Worm (Caenorhabditis elegans) whole organism, late embryonic: ENCODE measurements around the gene F19F10.11.

Source experiments
- C08G9.2 ChIP-seq: sonication (generic microtip); optimal IDR thresholded peaks from 2 replicates; lab custom pipeline; 2016; ENCODE audit warnings: mild to moderate bottlenecking, missing genetic modification characterization, moderate library complexity, missing compliant biosample characterization
- C38D4.7 ChIP-seq: fragments of 200-800 bp; sonication (Bioruptor generic); optimal IDR thresholded peaks from 2 replicates; lab custom pipeline; 2018; ENCODE audit warnings: mild to moderate bottlenecking, missing genetic modification characterization, moderate library complexity, missing compliant biosample characterization
- Y22D7AL.16 ChIP-seq: sonication (generic microtip); optimal IDR thresholded peaks from 2 replicates; lab custom pipeline; 2016; ENCODE audit warnings: missing genetic modification characterization, missing compliant biosample characterization
- ahr-1 ChIP-seq: sonication (generic microtip); optimal IDR thresholded peaks from 2 replicates; lab custom pipeline; 2016; ENCODE audit warnings: missing genetic modification characterization, missing compliant biosample characterization
- ama-1 ChIP-seq: fragments of 150-350 bp; optimal IDR thresholded peaks from 2 replicates; lab custom pipeline; 2014
- ceh-14 ChIP-seq: sonication (generic microtip); optimal IDR thresholded peaks from 2 replicates; lab custom pipeline; 2016; ENCODE audit warnings: missing genotype, missing genetic modification characterization, missing compliant biosample characterization
- ceh-19 ChIP-seq: fragments of 200-800 bp; sonication (Bioruptor generic); optimal IDR thresholded peaks from 2 replicates; lab custom pipeline; 2018; ENCODE audit warnings: mild to moderate bottlenecking, missing genetic modification characterization, missing compliant biosample characterization
- ceh-2 ChIP-seq: sonication (generic microtip); optimal IDR thresholded peaks from 2 replicates; lab custom pipeline; 2016; ENCODE audit warnings: missing genotype, missing genetic modification characterization, missing compliant biosample characterization
- ceh-22 ChIP-seq: sonication (generic microtip); optimal IDR thresholded peaks from 2 replicates; lab custom pipeline; 2017; ENCODE audit warnings: missing biosample characterization, missing genetic modification characterization
- ceh-48 ChIP-seq: sonication (generic microtip); optimal IDR thresholded peaks from 2 replicates; lab custom pipeline; 2016; ENCODE audit warnings: missing genetic modification characterization, inconsistent platforms, missing compliant biosample characterization
- dmd-4 ChIP-seq: sonication (generic microtip); optimal IDR thresholded peaks from 2 replicates; lab custom pipeline; 2016; ENCODE audit warnings: borderline replicate concordance, missing genetic modification characterization, missing compliant biosample characterization
- elt-4 ChIP-seq: sonication (generic microtip); optimal IDR thresholded peaks from 2 replicates; lab custom pipeline; 2016; ENCODE audit warnings: missing genetic modification characterization, missing compliant biosample characterization
- ets-4 ChIP-seq: sonication (generic microtip); optimal IDR thresholded peaks from 2 replicates; lab custom pipeline; 2016; ENCODE audit warnings: missing genetic modification characterization, missing compliant biosample characterization
- fax-1 ChIP-seq: sonication (generic microtip); optimal IDR thresholded peaks from 2 replicates; lab custom pipeline; 2016; ENCODE audit warnings: missing genotype, missing genetic modification characterization, missing compliant biosample characterization
- fkh-6 ChIP-seq: sonication (generic microtip); optimal IDR thresholded peaks from 2 replicates; lab custom pipeline; 2016; ENCODE audit warnings: missing genetic modification characterization, missing compliant biosample characterization
- gmeb-2 ChIP-seq: sonication (generic microtip); optimal IDR thresholded peaks from 2 replicates; lab custom pipeline; 2016; ENCODE audit warnings: missing genetic modification characterization, inconsistent platforms, missing compliant biosample characterization
- hlh-13 ChIP-seq: fragments of 200-800 bp; sonication (Bioruptor generic); optimal IDR thresholded peaks from 2 replicates; lab custom pipeline; 2018; ENCODE audit warnings: mild to moderate bottlenecking, missing genetic modification characterization, missing compliant biosample characterization
- hlh-15 ChIP-seq: sonication (generic microtip); optimal IDR thresholded peaks from 2 replicates; lab custom pipeline; 2016; ENCODE audit warnings: missing genetic modification characterization, missing compliant biosample characterization
- hlh-30 ChIP-seq: sonication (generic microtip); optimal IDR thresholded peaks from 2 replicates; lab custom pipeline; 2017; ENCODE audit warnings: antibody characterized with exemption, missing genetic modification characterization, missing compliant biosample characterization; ENCODE audit not compliant: insufficient read depth
- hlh-6 ChIP-seq: sonication (generic microtip); optimal IDR thresholded peaks from 2 replicates; lab custom pipeline; 2016; ENCODE audit warnings: missing genotype, missing genetic modification characterization, missing compliant biosample characterization
- hlh-8 ChIP-seq: sonication (generic microtip); optimal IDR thresholded peaks from 2 replicates; lab custom pipeline; 2016; ENCODE audit warnings: missing genotype, missing genetic modification characterization, missing compliant biosample characterization
- lim-6 ChIP-seq: sonication (generic microtip); optimal IDR thresholded peaks from 2 replicates; lab custom pipeline; 2016; ENCODE audit warnings: missing genetic modification characterization, missing compliant biosample characterization
- lin-11 ChIP-seq: fragments of 200-800 bp; sonication (Bioruptor generic); optimal IDR thresholded peaks from 2 replicates; lab custom pipeline; 2018; ENCODE audit warnings: mild to moderate bottlenecking, missing genetic modification characterization, missing compliant biosample characterization
- madf-2 ChIP-seq: sonication (generic microtip); optimal IDR thresholded peaks from 2 replicates; lab custom pipeline; 2017; ENCODE audit warnings: missing genetic modification characterization, missing compliant biosample characterization
- nhr-11 ChIP-seq: fragments of 150-350 bp; optimal IDR thresholded peaks from 2 replicates; lab custom pipeline; 2014; ENCODE audit warnings: missing biosample characterization, missing genetic modification characterization
- nhr-232 ChIP-seq: sonication (generic microtip); optimal IDR thresholded peaks from 2 replicates; lab custom pipeline; 2016; ENCODE audit warnings: missing genetic modification characterization, missing compliant biosample characterization
- npax-4 ChIP-seq: sonication (generic microtip); optimal IDR thresholded peaks from 2 replicates; lab custom pipeline; 2016; ENCODE audit warnings: missing genetic modification characterization, missing compliant biosample characterization
- odd-2 ChIP-seq: sonication (generic microtip); optimal IDR thresholded peaks from 2 replicates; lab custom pipeline; 2017; ENCODE audit warnings: antibody characterized with exemption, mild to moderate bottlenecking, missing genetic modification characterization, missing compliant biosample characterization
- pat-9 ChIP-seq: fragments of 200-800 bp; sonication (Bioruptor generic); optimal IDR thresholded peaks from 2 replicates; lab custom pipeline; 2018; ENCODE audit warnings: mild to moderate bottlenecking, missing genetic modification characterization, moderate library complexity, missing compliant biosample characterization
- pax-1 ChIP-seq: fragments of 150-350 bp; optimal IDR thresholded peaks from 2 replicates; lab custom pipeline; 2014; ENCODE audit warnings: missing biosample characterization, missing genetic modification characterization
- pha-2 ChIP-seq: sonication (generic microtip); optimal IDR thresholded peaks from 2 replicates; lab custom pipeline; 2017; ENCODE audit warnings: mild to moderate bottlenecking, missing genetic modification characterization, missing compliant biosample characterization
- pha-4 ChIP-seq: fragments of 150-350 bp; optimal IDR thresholded peaks from 2 replicates; lab custom pipeline; 2018; ENCODE audit warnings: missing biosample characterization, missing genetic modification reagents, missing genetic modification characterization
- rnt-1 ChIP-seq: sonication (generic microtip); optimal IDR thresholded peaks from 2 replicates; lab custom pipeline; 2016; ENCODE audit warnings: missing genetic modification characterization, missing compliant biosample characterization
- sox-2 ChIP-seq: fragments of 200-800 bp; sonication (Bioruptor generic); IDR thresholded peaks from 2 replicates; pipeline ENCODE4 v1.3.6; 2022; ENCODE audit warnings: missing genetic modification reagents, missing genetic modification characterization, missing compliant biosample characterization
- tbx-2 ChIP-seq: sonication (generic microtip); optimal IDR thresholded peaks from 2 replicates; lab custom pipeline; 2016; ENCODE audit warnings: missing genetic modification characterization, missing compliant biosample characterization
- tbx-7 ChIP-seq: sonication (generic microtip); optimal IDR thresholded peaks from 2 replicates; lab custom pipeline; 2016; ENCODE audit warnings: missing genotype, missing genetic modification characterization, missing compliant biosample characterization
- ttx-3 ChIP-seq: sonication (generic microtip); optimal IDR thresholded peaks from 2 replicates; lab custom pipeline; 2016; ENCODE audit warnings: missing genetic modification reagents, missing genetic modification characterization, missing compliant biosample characterization
- unc-86 ChIP-seq: sonication (generic microtip); optimal IDR thresholded peaks from 2 replicates; lab custom pipeline; 2016; ENCODE audit warnings: missing genetic modification characterization, missing compliant biosample characterization
- ztf-16 ChIP-seq: sonication (generic microtip); optimal IDR thresholded peaks from 2 replicates; lab custom pipeline; 2017; ENCODE audit warnings: missing genetic modification characterization, missing compliant biosample characterization

The F19F10.11 gene

ce11 chrV:7555875-7556274 lies 31.6 kb downstream of the F19F10.11 start:
- no peak for TF ChIP-seq ets-4
- TF ChIP-seq C38D4.7 (GFP tag; lab: Kevin White, UChicago), result no peak
- no peak for TF ChIP-seq ahr-1
- TF ChIP-seq C08G9.2 (tag; lab: Kevin White, UChicago), result no peak
- no peak for TF ChIP-seq ceh-22 (tag; lab: Kevin White, UChicago)
- TF ChIP-seq ttx-3, result no peak
- TF ChIP-seq hlh-6 (tag; lab: Kevin White, UChicago), result no peak
- TF ChIP-seq dmd-4 (tag; lab: Kevin White, UChicago), result no peak
- TF ChIP-seq hlh-8 (tag; lab: Kevin White, UChicago), result no peak
- TF ChIP-seq odd-2 (tag; lab: Kevin White, UChicago), result no peak
- no peak for TF ChIP-seq sox-2 (GFP tag; lab: Robert Waterston, UW)
- no peak for TF ChIP-seq tbx-7 (tag; lab: Kevin White, UChicago)
- TF ChIP-seq rnt-1 (tag; lab: Kevin White, UChicago), result no peak
- no peak for TF ChIP-seq ceh-19 (GFP tag; lab: Kevin White, UChicago)

ce11 chrV:7553873-7554362 lies 33.6 kb downstream of the F19F10.11 start, which contains the start of gene ttr-10:
Gene ttr-10 (minus strand): TSS chrV:7553923.
- no peak for TF ChIP-seq ceh-22 (tag; lab: Kevin White, UChicago)
- TF ChIP-seq ztf-16 (tag; lab: Kevin White, UChicago), result no peak
- TF ChIP-seq ttx-3, result no peak
- no peak for TF ChIP-seq pat-9 (tag; lab: Kevin White, UChicago)
- TF ChIP-seq hlh-8 (tag; lab: Kevin White, UChicago), result no peak
- no peak for TF ChIP-seq ceh-48 (tag; lab: Kevin White, UChicago)
- no peak for TF ChIP-seq fkh-6 (tag; lab: Kevin White, UChicago)
- no peak for TF ChIP-seq tbx-2
- TF ChIP-seq fax-1, result no peak
- no peak for TF ChIP-seq hlh-13 (GFP tag; lab: Kevin White, UChicago)
- TF ChIP-seq ceh-14 (tag; lab: Kevin White, UChicago), result no peak
- TF ChIP-seq ahr-1, result no peak
- TF ChIP-seq pha-4 (tag; lab: Kevin White, UChicago), result no peak
- no peak for TF ChIP-seq madf-2
- no peak for TF ChIP-seq C38D4.7 (GFP tag; lab: Kevin White, UChicago)
- no peak for TF ChIP-seq nhr-232 (tag; lab: Kevin White, UChicago)
- TF ChIP-seq lin-11, result no peak
- TF ChIP-seq pha-2 (tag; lab: Kevin White, UChicago), result no peak
- TF ChIP-seq hlh-15 (tag; lab: Kevin White, UChicago), result no peak
- no peak for TF ChIP-seq rnt-1 (tag; lab: Kevin White, UChicago)

- TF ChIP-seq nhr-11 (tag; lab: Kevin White, UChicago), result no peak
- TF ChIP-seq pha-4 (tag; lab: Kevin White, UChicago), result no peak
- TF ChIP-seq pax-1 (tag; lab: Kevin White, UChicago), result no peak
- no peak for TF ChIP-seq ceh-2 (tag; lab: Kevin White, UChicago)
- no peak for TF ChIP-seq ama-1 (lab: Kevin White, UChicago)
- no peak for TF ChIP-seq lim-6 (tag; lab: Kevin White, UChicago)
- TF ChIP-seq Y22D7AL.16, result no peak
- no peak for TF ChIP-seq dmd-4 (tag; lab: Kevin White, UChicago)
- TF ChIP-seq npax-4 (tag; lab: Kevin White, UChicago), result no peak
- TF ChIP-seq hlh-30 (tag; lab: Kevin White, UChicago), result no peak
- no peak for TF ChIP-seq C38D4.7 (GFP tag; lab: Kevin White, UChicago)
- TF ChIP-seq odd-2 (tag; lab: Kevin White, UChicago), result no peak
- TF ChIP-seq hlh-6 (tag; lab: Kevin White, UChicago), result no peak
- TF ChIP-seq unc-86 (tag; lab: Kevin White, UChicago), result no peak
- no peak for TF ChIP-seq elt-4 (tag; lab: Kevin White, UChicago)
- TF ChIP-seq gmeb-2 (tag; lab: Kevin White, UChicago), result no peak
Measured at ce11 chrV:7551821-7552220, 35.7 kb downstream of the F19F10.11 start, which contains the start of gene F19F10.3. Gene F19F10.3 (plus strand): TSS chrV:7552121.
